Fruit fly (Drosophila melanogaster) whole organism, embryonic: ENCODE data around the gene CG11378.

ENCODE experiments used
- Aef1 ChIP-seq: fragments of 200-800 bp; sonication (Bioruptor generic); IDR thresholded peaks from 3 replicates; pipeline ENCODE4 v1.3.6; 2022; ENCODE audit warnings: missing biosample characterization, missing genetic modification characterization
- Awh ChIP-seq: fragments of 200-800 bp; sonication (Bioruptor generic); IDR thresholded peaks from 2 replicates; pipeline ENCODE4, ENCODE4 v1.3.6; 2022; ENCODE audit warnings: missing biosample characterization, missing genetic modification characterization
- Bgb ChIP-seq: fragments of 200-800 bp; sonication (Bioruptor generic); IDR thresholded peaks from 2 replicates; pipeline ENCODE4 v1.3.6; 2022; ENCODE audit warnings: missing biosample characterization, missing genetic modification characterization; ENCODE audit not compliant: partially characterized antibody
- CG15479 ChIP-seq: fragments of 200-800 bp; sonication (Bioruptor generic); optimal IDR thresholded peaks from 3 replicates; lab custom pipeline; 2019; ENCODE audit warnings: missing biosample characterization, mild to moderate bottlenecking, missing genetic modification characterization, moderate library complexity
- CG17361 ChIP-seq: fragments of 200-800 bp; sonication (Bioruptor generic); IDR thresholded peaks from 3 replicates; pipeline ENCODE4 v1.3.6; 2022; ENCODE audit warnings: missing biosample characterization, missing genetic modification characterization
- CG17802 ChIP-seq: fragments of 200-800 bp; sonication (Bioruptor generic); optimal IDR thresholded peaks from 2 replicates; lab custom pipeline; 2018; ENCODE audit warnings: missing biosample characterization, mild to moderate bottlenecking, missing genetic modification characterization, moderate library complexity
- CG1832 ChIP-seq: fragments of 200-800 bp; sonication (Bioruptor generic); optimal IDR thresholded peaks from 2 replicates; lab custom pipeline; 2017; ENCODE audit warnings: missing biosample characterization, mild to moderate bottlenecking, missing genetic modification characterization, inconsistent platforms
- CG32767 ChIP-seq: fragments of 200-800 bp; sonication (Bioruptor generic); IDR thresholded peaks from 2 replicates; pipeline ENCODE4 v1.3.6; 2022; ENCODE audit warnings: missing biosample characterization, missing genetic modification characterization
- CG3726 ChIP-seq: fragments of 200-800 bp; sonication (Bioruptor generic); IDR thresholded peaks from 3 replicates; pipeline ENCODE4, ENCODE4 v1.3.6; 2022; ENCODE audit warnings: missing biosample characterization, missing genetic modification characterization
- CG4617 ChIP-seq: fragments of 200-800 bp; sonication (Bioruptor generic); optimal IDR thresholded peaks from 3 replicates; lab custom pipeline; 2016; ENCODE audit warnings: missing biosample characterization, missing genetic modification characterization, borderline replicate concordance
- CG5245 ChIP-seq: fragments of 200-800 bp; sonication (Bioruptor generic); optimal IDR thresholded peaks from 3 replicates; lab custom pipeline; 2016; ENCODE audit warnings: missing biosample characterization, missing genetic modification characterization
- D19B ChIP-seq: fragments of 200-800 bp; sonication (Bioruptor generic); optimal IDR thresholded peaks from 2 replicates; lab custom pipeline; 2017; ENCODE audit warnings: missing biosample characterization, mild to moderate bottlenecking, missing genetic modification characterization
- Deaf1 ChIP-seq: fragments of 200-800 bp; optimal IDR thresholded peaks from 3 replicates; lab custom pipeline; 2019; ENCODE audit warnings: missing biosample characterization, mild to moderate bottlenecking, missing genetic modification characterization, moderate library complexity
- Dfd ChIP-seq, 2 experiments: fragments of >200 bp; optimal IDR thresholded peaks; 2 replicates each; lab custom pipeline; 2017; ENCODE audit warnings: missing biosample characterization in 2 of 2, missing genetic modification characterization in 2 of 2
- Dip2 ChIP-seq: fragments of 200-800 bp; sonication (Bioruptor generic); IDR thresholded peaks from 2 replicates; pipeline ENCODE4 v1.3.6; 2022; ENCODE audit warnings: missing biosample characterization, missing genetic modification characterization
- Ets65A ChIP-seq: fragments of 200-800 bp; sonication (Bioruptor generic); peaks from one replicate; lab custom pipeline; 2016; ENCODE audit warnings: missing biosample characterization, missing genetic modification characterization
- Hr39 ChIP-seq: fragments of >200 bp; optimal IDR thresholded peaks from 2 replicates; lab custom pipeline; 2017
- Hr78 ChIP-seq, 2 experiments: fragments of 200-800 bp in 1 of 2; fragments of >200 bp in 1 of 2; sonication (Bioruptor generic) in 1 of 2; optimal IDR thresholded peaks; 2 replicates each; lab custom pipeline; 2017 to 2019; ENCODE audit warnings: missing biosample characterization in 2 of 2, missing genetic modification characterization in 2 of 2, mild to moderate bottlenecking in 1 of 2, moderate library complexity in 1 of 2
- Hsf ChIP-seq: fragments of 200-800 bp; sonication (Bioruptor generic); optimal IDR thresholded peaks from 3 replicates; lab custom pipeline; 2016; ENCODE audit warnings: missing biosample characterization, missing genetic modification characterization
- NFAT ChIP-seq: fragments of 200-800 bp; sonication (Bioruptor generic); IDR thresholded peaks from 2 replicates; pipeline ENCODE4 v1.3.6; 2022; ENCODE audit warnings: missing biosample characterization, missing genetic modification characterization
- NK7.1 ChIP-seq: fragments of 200-800 bp; sonication (Bioruptor generic); optimal IDR thresholded peaks from 3 replicates; lab custom pipeline; 2016; ENCODE audit warnings: missing biosample characterization, missing genetic modification characterization
- Ptx1 ChIP-seq: fragments of 200-800 bp; sonication (Bioruptor generic); IDR thresholded peaks from 2 replicates; pipeline ENCODE4 v1.3.6; 2022; ENCODE audit warnings: missing biosample characterization, missing genetic modification characterization
- Rx ChIP-seq: fragments of 200-800 bp; sonication (Bioruptor generic); IDR thresholded peaks from 2 replicates; pipeline ENCODE4 v1.3.6; 2022; ENCODE audit warnings: missing biosample characterization, missing genetic modification characterization
- Sin3A ChIP-seq: fragments of >200 bp; optimal IDR thresholded peaks from 2 replicates; lab custom pipeline; 2018
- Sox102F ChIP-seq: fragments of 200-800 bp; sonication (Bioruptor generic); optimal IDR thresholded peaks from 2 replicates; lab custom pipeline; 2018; ENCODE audit warnings: missing biosample characterization, mild to moderate bottlenecking, missing genetic modification characterization, moderate library complexity
- Sry-β ChIP-seq: fragments of 200-800 bp; sonication (Bioruptor generic); optimal IDR thresholded peaks from 2 replicates; lab custom pipeline; 2018; ENCODE audit warnings: missing biosample characterization, mild to moderate bottlenecking, missing genetic modification characterization, moderate library complexity
- Taf1 ChIP-seq: fragments of 200-800 bp; sonication (Bioruptor generic); IDR thresholded peaks from 2 replicates; pipeline ENCODE4 v1.3.6; 2022; ENCODE audit warnings: missing biosample characterization, missing genetic modification characterization
- ara ChIP-seq: fragments of 200-800 bp; sonication (Bioruptor generic); IDR thresholded peaks from 2 replicates; pipeline ENCODE4 v1.3.6; 2022; ENCODE audit warnings: missing biosample characterization, missing genetic modification characterization
- ase ChIP-seq: fragments of 200-800 bp; sonication (Bioruptor generic); IDR thresholded peaks from 3 replicates; pipeline ENCODE4 v1.3.6; 2022; ENCODE audit warnings: missing biosample characterization, missing genetic modification characterization
- bowl ChIP-seq: fragments of 200-800 bp; sonication (Bioruptor generic); IDR thresholded peaks from 2 replicates; pipeline ENCODE4 v1.3.6; 2022; ENCODE audit warnings: missing biosample characterization, missing genetic modification characterization
- chm ChIP-seq: fragments of 200-800 bp; sonication (Bioruptor generic); IDR thresholded peaks from 2 replicates; pipeline ENCODE4 v1.3.6; 2022; ENCODE audit warnings: missing biosample characterization, missing genetic modification characterization
- da ChIP-seq: fragments of 200-800 bp; sonication (Bioruptor generic); optimal IDR thresholded peaks from 2 replicates; lab custom pipeline; 2016; ENCODE audit warnings: missing biosample characterization, missing genetic modification characterization
- dati ChIP-seq: fragments of 200-800 bp; sonication (Bioruptor generic); IDR thresholded peaks from 2 replicates; pipeline ENCODE4 v1.3.6; 2022; ENCODE audit warnings: missing biosample characterization, missing genetic modification characterization
- disco-r ChIP-seq: fragments of 200-800 bp; sonication (Bioruptor generic); optimal IDR thresholded peaks from 2 replicates; lab custom pipeline; 2016; ENCODE audit warnings: missing biosample characterization, missing genetic modification characterization
- fd96Cb ChIP-seq: fragments of 200-800 bp; sonication (Bioruptor generic); optimal IDR thresholded peaks from 2 replicates; lab custom pipeline; 2018; ENCODE audit warnings: missing biosample characterization, mild to moderate bottlenecking, missing genetic modification characterization, moderate library complexity
- grn ChIP-seq: fragments of 200-800 bp; sonication (Bioruptor generic); optimal IDR thresholded peaks from 3 replicates; lab custom pipeline; 2017; ENCODE audit warnings: missing biosample characterization, missing genetic modification characterization
- jigr1 ChIP-seq: fragments of 200-800 bp; sonication (Bioruptor generic); IDR thresholded peaks from 3 replicates; pipeline ENCODE4 v1.3.6; 2022; ENCODE audit warnings: missing biosample characterization, missing genetic modification characterization
- knrl ChIP-seq: fragments of 200-800 bp; sonication (Bioruptor generic); IDR thresholded peaks from 3 replicates; pipeline ENCODE4 v1.3.6; 2022; ENCODE audit warnings: missing biosample characterization, missing genetic modification characterization; ENCODE audit not compliant: partially characterized antibody
- oc ChIP-seq: fragments of 200-800 bp; sonication (Bioruptor generic); optimal IDR thresholded peaks from 2 replicates; lab custom pipeline; 2018; ENCODE audit warnings: missing biosample characterization, mild to moderate bottlenecking, missing genetic modification characterization, moderate library complexity
- prd ChIP-seq, 3 experiments: fragments of >200 bp in 2 of 3; fragments of 200-800 bp in 1 of 3; sonication (Bioruptor generic) in 1 of 3; optimal IDR thresholded peaks in 2 of 3; IDR thresholded peaks in 1 of 3; 2 replicates in 2 of 3; 3 replicates in 1 of 3; pipeline versions ENCODE4 v1.3.6 to Lab custom; 2017 to 2022; ENCODE audit warnings: missing biosample characterization in 1 of 3, missing genetic modification characterization in 1 of 3
- pzg ChIP-seq: fragments of 200-800 bp; sonication (Bioruptor generic); optimal IDR thresholded peaks from 3 replicates; lab custom pipeline; 2018; ENCODE audit warnings: missing biosample characterization, mild to moderate bottlenecking, missing genetic modification characterization, moderate library complexity
- repo ChIP-seq: fragments of 200-800 bp; sonication (Bioruptor generic); optimal IDR thresholded peaks from 2 replicates; lab custom pipeline; 2016; ENCODE audit warnings: missing biosample characterization, missing genetic modification characterization
- row ChIP-seq: fragments of 200-800 bp; sonication (Bioruptor generic); IDR thresholded peaks from 3 replicates; pipeline ENCODE4 v1.3.6; 2022; ENCODE audit warnings: missing biosample characterization, missing genetic modification characterization
- sim ChIP-seq: fragments of 200-800 bp; sonication (Bioruptor generic); IDR thresholded peaks from 2 replicates; pipeline ENCODE4 v1.3.6; 2022; ENCODE audit warnings: missing biosample characterization, missing genetic modification characterization
- slbo ChIP-seq: fragments of 200-800 bp; sonication (Bioruptor generic); IDR thresholded peaks from 2 replicates; pipeline ENCODE4 v1.3.6; 2022; ENCODE audit warnings: missing biosample characterization, missing genetic modification characterization
- tgo ChIP-seq: fragments of 200-800 bp; sonication (Bioruptor generic); IDR thresholded peaks from 3 replicates; pipeline ENCODE4 v1.3.6; 2022; ENCODE audit warnings: missing biosample characterization, missing genetic modification characterization
- tin ChIP-seq: fragments of 200-800 bp; sonication (Bioruptor generic); optimal IDR thresholded peaks from 3 replicates; lab custom pipeline; 2016; ENCODE audit warnings: missing biosample characterization, missing genetic modification characterization
- tio ChIP-seq: fragments of 200-800 bp; sonication (Bioruptor generic); optimal IDR thresholded peaks from 2 replicates; lab custom pipeline; 2017; ENCODE audit warnings: missing biosample characterization, missing genetic modification characterization, inconsistent platforms
- unpg ChIP-seq: fragments of 200-800 bp; sonication (Bioruptor generic); optimal IDR thresholded peaks from 3 replicates; lab custom pipeline; 2018; ENCODE audit warnings: missing biosample characterization, mild to moderate bottlenecking, missing genetic modification characterization, moderate library complexity
- wor ChIP-seq: fragments of 200-800 bp; sonication (Bioruptor generic); IDR thresholded peaks from 2 replicates; pipeline ENCODE4 v1.3.6; 2022; ENCODE audit warnings: missing biosample characterization, missing genetic modification characterization
- zen ChIP-seq: fragments of 200-800 bp; sonication (Bioruptor generic); optimal IDR thresholded peaks from 3 replicates; lab custom pipeline; 2018; ENCODE audit warnings: missing biosample characterization, mild to moderate bottlenecking, missing genetic modification characterization, moderate library complexity
- zfh1 ChIP-seq: fragments of 200-800 bp; sonication (Bioruptor generic); IDR thresholded peaks from 3 replicates; pipeline ENCODE4 v1.3.6; 2022; ENCODE audit warnings: missing biosample characterization, missing genetic modification characterization

The CG11378 gene

DNA sequence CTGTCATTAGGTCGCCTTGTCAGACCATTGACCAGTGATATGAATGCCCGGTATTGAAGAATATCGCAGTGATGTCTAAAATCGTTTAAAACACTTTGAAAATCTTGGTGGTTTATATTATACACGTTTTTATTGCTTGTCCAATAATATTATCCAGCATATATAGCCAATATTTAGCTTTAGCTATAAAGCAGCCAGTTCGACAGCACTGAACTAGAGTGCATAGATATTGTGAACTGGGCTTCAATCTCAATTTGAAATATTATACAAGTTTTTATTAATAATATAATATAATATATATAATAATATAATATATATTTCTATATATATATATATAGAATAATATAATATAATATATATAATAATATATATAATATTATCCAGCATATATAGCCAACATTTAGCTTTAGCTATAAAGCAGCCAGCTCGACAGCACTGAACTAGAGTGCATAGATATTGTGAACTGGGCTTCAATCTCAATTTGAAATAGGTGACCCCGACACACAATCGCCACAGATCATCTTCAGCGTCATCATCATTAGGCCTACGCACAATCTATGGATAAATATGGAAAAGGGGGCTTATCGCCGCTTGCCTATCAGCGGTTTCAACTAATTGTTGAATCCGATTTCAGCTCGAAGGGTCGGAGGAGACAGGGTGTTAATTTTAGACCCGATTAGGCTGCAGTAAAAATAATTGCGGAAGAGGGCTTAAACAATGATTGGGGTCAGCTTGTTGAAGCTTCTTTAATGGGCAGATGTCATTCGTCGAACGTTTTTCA, 27.9 kb upstream of the CG11378 start:
- TF ChIP-seq CG17361 (GFP tag; lab: Robert Waterston, UW) (no peak), Dip2 (GFP tag; lab: Robert Waterston, UW) (no peak), CG5245 (GFP tag; lab: Kevin White, UChicago) (no peak), Hr78 (GFP tag; optimal IDR thresholded peaks at IDR 0.05; lab: Kevin White, UChicago) (no peak), CG32767 (no peak), tin (GFP tag; lab: Kevin White, UChicago) (no peak), row (GFP tag; lab: Robert Waterston, UW) (peak; percentile 53), unpg (GFP tag; lab: Kevin White, UChicago) (no peak), Bgb (GFP tag; lab: Robert Waterston, UW) (no peak), Hsf (GFP tag; lab: Kevin White, UChicago) (no peak), slbo (GFP tag; lab: Robert Waterston, UW) (no peak), Awh (GFP tag; lab: Robert Waterston, UW) (peak; percentile 87), dati (GFP tag; lab: Robert Waterston, UW) (no peak), CG1832 (no peak), Hr39 (lab: Kevin White, UChicago) (no peak), Aef1 (GFP tag; lab: Robert Waterston, UW) (no peak), Rx (GFP tag; lab: Robert Waterston, UW) (no peak), zen (tag; lab: Kevin White, UChicago) (no peak), repo (no peak), grn (GFP tag; lab: Kevin White, UChicago) (peak; percentile 57), ara (GFP tag; lab: Robert Waterston, UW) (no peak), zfh1 (GFP tag; lab: Robert Waterston, UW) (no peak), bowl (GFP tag; lab: Robert Waterston, UW) (no peak), NFAT (GFP tag; lab: Robert Waterston, UW) (no peak), D19B (no peak), ase (no peak), Sry-β (peak; percentile 78), Sin3A (lab: Kevin White, UChicago) (no peak), prd (optimal IDR thresholded peaks at IDR 0.05; lab: Kevin White, UChicago) (no peak), prd (GFP tag; IDR thresholded peaks at IDR 0.05; lab: Robert Waterston, UW) (no peak), tgo (GFP tag; lab: Robert Waterston, UW) (no peak), Deaf1 (tag; lab: Kevin White, UChicago) (no peak), Ets65A (GFP tag; lab: Kevin White, UChicago) (no peak), CG4617 (GFP tag; lab: Kevin White, UChicago) (no peak), da (no peak), Ptx1 (GFP tag; lab: Robert Waterston, UW) (no peak), CG17802 (peak; percentile 59), pzg (GFP tag; lab: Kevin White, UChicago) (no peak), oc (tag; lab: Kevin White, UChicago) (peak; percentile 27), Sox102F (GFP tag; lab: Kevin White, UChicago) (no peak), disco-r (no peak), Dfd (GFP tag; optimal IDR thresholded peaks at IDR 0.05; lab: Kevin White, UChicago) (no peak), sim (no peak), chm (GFP tag; lab: Robert Waterston, UW) (no peak), jigr1 (GFP tag; lab: Robert Waterston, UW) (no peak), fd96Cb (tag; lab: Kevin White, UChicago) (no peak), knrl (GFP tag; lab: Robert Waterston, UW) (no peak), NK7.1 (GFP tag; lab: Kevin White, UChicago) (no peak), CG3726 (GFP tag; lab: Robert Waterston, UW) (no peak), wor (no peak), CG15479 (peak; percentile 11), Taf1 (GFP tag; lab: Robert Waterston, UW) (no peak), tio (no peak)
